Fruit fly (Drosophila melanogaster): ENCODE data around the gene CG11095.
A peak's percentile ranks its signal among the peaks of the same experiment; 100 is the strongest.

Gene CG11095

dm6 chrX:13787282-13787850, 24.1 kb upstream of the CG11095 start:
- no peak for TF ChIP-seq CG17801 (GFP tag; optimal IDR thresholded peaks at IDR 0.05; ENCODE audit: partially characterized antibody)

- TF ChIP-seq CG17801 (GFP tag; optimal IDR thresholded peaks at IDR 0.05; ENCODE audit: partially characterized antibody): no peak
Observed at dm6 chrX:13788973-13789682, 22.4 kb upstream of the CG11095 start.

dm6 chrX:13791011-13791410, 20.5 kb upstream of the CG11095 start, which contains the start of gene CG10993:
Gene CG10993 (minus strand): TSS chrX:13791111.
- no peak for TF ChIP-seq CG17801 (GFP tag; optimal IDR thresholded peaks at IDR 0.05; ENCODE audit: partially characterized antibody)

dm6 chrX:13792463-13792862, 19.0 kb upstream of the CG11095 start:
- TF ChIP-seq CG17801 (GFP tag; optimal IDR thresholded peaks at IDR 0.05; ENCODE audit: partially characterized antibody): no peak

- TF ChIP-seq CG17801 (GFP tag; optimal IDR thresholded peaks at IDR 0.05; ENCODE audit: partially characterized antibody): no peak
Observed at dm6 chrX:13797538-13797937, 13.9 kb upstream of the CG11095 start, which contains the start of gene CG10996. Gene CG10996 (minus strand): TSS chrX:13797638.

dm6 chrX:13800680-13801079, 10.8 kb upstream of the CG11095 start:
- no peak for TF ChIP-seq CG17801 (GFP tag; optimal IDR thresholded peaks at IDR 0.05; ENCODE audit: partially characterized antibody)

dm6 chrX:13804398-13804797, 7.1 kb upstream of the CG11095 start:
- no peak for TF ChIP-seq CG17801 (GFP tag; optimal IDR thresholded peaks at IDR 0.05; ENCODE audit: partially characterized antibody)

dm6 chrX:13805554-13805953, 5.9 kb upstream of the CG11095 start:
- TF ChIP-seq CG17801 (GFP tag; optimal IDR thresholded peaks at IDR 0.05; ENCODE audit: partially characterized antibody): no peak

- peak; percentile 29 for TF ChIP-seq CG17801 (GFP tag; optimal IDR thresholded peaks at IDR 0.05; ENCODE audit: partially characterized antibody)
Observed at dm6 chrX:13814058-13814457, 2.6 kb downstream of the CG11095 start.

- peak; percentile 28 for TF ChIP-seq CG17801 (GFP tag; optimal IDR thresholded peaks at IDR 0.05; ENCODE audit: partially characterized antibody)
Observed at dm6 chrX:13815526-13816173, 4.2 kb downstream of the CG11095 start.

- TF ChIP-seq CG17801 (GFP tag; optimal IDR thresholded peaks at IDR 0.05; ENCODE audit: partially characterized antibody): peak; percentile 84
Observed at dm6 chrX:13817418-13818171, 6.1 kb downstream of the CG11095 start.

dm6 chrX:13818172-13818472, 6.6 kb downstream of the CG11095 start:
- no peak for TF ChIP-seq CG17801 (GFP tag; optimal IDR thresholded peaks at IDR 0.05; ENCODE audit: partially characterized antibody)

dm6 chrX:13818841-13819240, 7.4 kb downstream of the CG11095 start:
- TF ChIP-seq CG17801 (GFP tag; optimal IDR thresholded peaks at IDR 0.05; ENCODE audit: partially characterized antibody): no peak

dm6 chrX:13819682-13820081, 8.2 kb downstream of the CG11095 start:
- TF ChIP-seq CG17801 (GFP tag; optimal IDR thresholded peaks at IDR 0.05; ENCODE audit: partially characterized antibody): no peak

dm6 chrX:13820310-13821038, 9.0 kb downstream of the CG11095 start:
- TF ChIP-seq CG17801 (GFP tag; optimal IDR thresholded peaks at IDR 0.05; ENCODE audit: partially characterized antibody): no peak
